Worm (Caenorhabditis elegans): ENCODE results near the gene let-756.

let-756 gene

DNA sequence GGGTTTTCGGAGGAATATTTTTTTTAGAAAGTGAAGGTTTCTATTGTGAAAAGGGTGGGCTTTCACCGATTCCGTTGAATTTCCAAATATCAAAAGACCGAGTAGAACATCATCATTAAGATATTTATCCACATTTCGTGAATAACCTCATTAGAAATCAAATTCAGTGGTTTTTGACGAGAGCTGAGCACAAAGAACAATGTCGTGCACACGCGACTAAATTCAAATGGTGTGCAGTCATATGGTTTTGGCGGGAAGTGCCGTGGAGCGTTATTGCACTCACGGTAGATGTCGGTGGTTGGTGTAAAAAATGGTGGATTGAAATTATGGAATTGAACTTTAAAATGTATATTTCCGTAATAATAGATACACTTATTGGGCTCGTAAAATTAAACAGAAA, 45.8 kb downstream of the let-756 start:
- TF ChIP-seq efl-1 (optimal IDR thresholded peaks at IDR 0.05) (peak; percentile 38 to 75), efl-1 (GFP tag; optimal IDR thresholded peaks at IDR 0.05 in 1 of 2) (peak; percentile 53 to 94), F16B12.6 (tag; optimal IDR thresholded peaks at IDR 0.05) (no peak), lin-35 (GFP tag; optimal IDR thresholded peaks at IDR 0.05) (peak; percentile 29 to 54), lin-14 (GFP tag; optimal IDR thresholded peaks at IDR 0.05) (peak; percentile 16), nhr-84 (tag; optimal IDR thresholded peaks at IDR 0.05) (no peak), blmp-1 (tag; optimal IDR thresholded peaks at IDR 0.05) (peak; percentile 60), zag-1 (tag; optimal IDR thresholded peaks at IDR 0.05) (no peak), ceh-82 (tag; optimal IDR thresholded peaks at IDR 0.05) (no peak), lsy-2 (tag; optimal IDR thresholded peaks at IDR 0.05) (peak in 1 of 2 experiments; percentile 31), dpl-1 (GFP tag; optimal IDR thresholded peaks at IDR 0.05) (peak; percentile 20 to 76 (median 64)), mep-1 (tag; optimal IDR thresholded peaks at IDR 0.05) (no peak), elt-2 (tag; optimal IDR thresholded peaks at IDR 0.05) (no peak), lin-39 (tag; optimal IDR thresholded peaks at IDR 0.05) (no peak), nhr-19 (GFP tag; conservative IDR thresholded peaks at IDR 0.05) (no peak), nhr-71 (tag; optimal IDR thresholded peaks at IDR 0.05) (peak; percentile 19), grh-1 (GFP tag; IDR thresholded peaks at IDR 0.05) (no peak)

DNA sequence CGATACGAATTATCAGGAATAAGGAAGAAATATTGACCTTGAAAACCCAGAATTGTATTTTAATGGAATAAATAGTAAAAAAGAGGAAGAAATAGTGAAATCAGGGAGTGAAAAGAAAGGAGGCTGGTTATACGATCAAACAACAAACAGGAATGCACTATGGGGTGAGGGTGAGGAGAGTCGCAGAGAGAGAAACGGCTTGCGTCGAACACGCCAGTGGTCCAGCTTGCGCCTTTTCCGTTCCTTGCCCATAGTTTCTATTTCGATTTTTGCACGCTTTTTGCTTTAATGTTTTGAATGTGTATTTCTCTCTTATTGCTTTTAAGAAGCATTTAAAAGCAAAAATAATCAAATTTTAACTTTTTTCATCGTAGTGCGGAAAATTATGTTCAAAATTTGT, 46.7 kb downstream of the let-756 start:
- TF ChIP-seq alr-1 (tag; optimal IDR thresholded peaks at IDR 0.05; ENCODE audit: borderline replicate concordance) = no peak
- peak; percentile 65 for TF ChIP-seq xbp-1 (tag; optimal IDR thresholded peaks at IDR 0.05)
- no peak for TF ChIP-seq nhr-28 (tag; optimal IDR thresholded peaks at IDR 0.05)
- TF ChIP-seq egl-13 (tag; optimal IDR thresholded peaks at IDR 0.05) = no peak
- TF ChIP-seq ama-1 (optimal IDR thresholded peaks at IDR 0.05) = no peak
- peak; percentile 84 to 89 for TF ChIP-seq lin-35 (GFP tag; optimal IDR thresholded peaks at IDR 0.05)
- no peak for TF ChIP-seq pax-3 (tag; optimal IDR thresholded peaks at IDR 0.05)
- TF ChIP-seq hlh-4 (tag; optimal IDR thresholded peaks at IDR 0.05) = no peak
- TF ChIP-seq lin-39 (tag; optimal IDR thresholded peaks at IDR 0.05) = no peak
- peak; percentile 92 for TF ChIP-seq lin-14 (GFP tag; optimal IDR thresholded peaks at IDR 0.05)
- TF ChIP-seq nhr-12 (tag; optimal IDR thresholded peaks at IDR 0.05) = no peak
- TF ChIP-seq Y116A8C.19 (tag; optimal IDR thresholded peaks at IDR 0.05; ENCODE audit: borderline replicate concordance) = no peak
- no peak for TF ChIP-seq nhr-84 (tag; optimal IDR thresholded peaks at IDR 0.05)
- peak; percentile 75 for TF ChIP-seq swsn-7 (tag; optimal IDR thresholded peaks at IDR 0.05)
- TF ChIP-seq unc-98 (GFP tag; IDR thresholded peaks at IDR 0.05) = no peak
- TF ChIP-seq C16A3.4 (tag; optimal IDR thresholded peaks at IDR 0.05) = peak; percentile 92
- TF ChIP-seq skn-1 (tag; optimal IDR thresholded peaks at IDR 0.05) = peak; percentile 82
- peak; percentile 66 for TF ChIP-seq ztf-4 (tag; optimal IDR thresholded peaks at IDR 0.05)
- no peak for TF ChIP-seq ces-1 (GFP tag; optimal IDR thresholded peaks at IDR 0.05)
- TF ChIP-seq irx-1 (tag; optimal IDR thresholded peaks at IDR 0.05) = no peak
- TF ChIP-seq nhr-19 (GFP tag; conservative IDR thresholded peaks at IDR 0.05) = peak; percentile 78
- TF ChIP-seq egl-27 (tag; optimal IDR thresholded peaks at IDR 0.05) = no peak
- peak; percentile 18 for TF ChIP-seq fkh-10 (GFP tag; optimal IDR thresholded peaks at IDR 0.05)
- no peak for TF ChIP-seq vab-15 (tag; optimal IDR thresholded peaks at IDR 0.05)
- no peak for TF ChIP-seq sptf-1 (tag; optimal IDR thresholded peaks at IDR 0.05)
- peak; percentile 70 for TF ChIP-seq fos-1 (tag; optimal IDR thresholded peaks at IDR 0.05)
- TF ChIP-seq sup-37 (GFP tag; optimal IDR thresholded peaks at IDR 0.05) = no peak
- peak; percentile 85 for TF ChIP-seq nhr-71 (tag; optimal IDR thresholded peaks at IDR 0.05)
- peak; percentile 43 for TF ChIP-seq aly-2 (tag; optimal IDR thresholded peaks at IDR 0.05)
- TF ChIP-seq nhr-77 (tag; optimal IDR thresholded peaks at IDR 0.05) = peak; percentile 85
- no peak for TF ChIP-seq ceh-90 (tag; optimal IDR thresholded peaks at IDR 0.05)
- peak; percentile 75 for TF ChIP-seq fkh-8 (tag; optimal IDR thresholded peaks at IDR 0.05)
- peak; percentile 86 for TF ChIP-seq snu-23 (GFP tag; optimal IDR thresholded peaks at IDR 0.05)
- peak; percentile 84 to 89 for TF ChIP-seq efl-1 (optimal IDR thresholded peaks at IDR 0.05)
- TF ChIP-seq efl-1 (GFP tag; optimal IDR thresholded peaks at IDR 0.05 in 1 of 2) = peak; percentile 72 to 97
- TF ChIP-seq lsy-2 (tag; optimal IDR thresholded peaks at IDR 0.05) = peak; percentile 86 to 92
- peak; percentile 12 for TF ChIP-seq lir-3 (tag; optimal IDR thresholded peaks at IDR 0.05; ENCODE audit: poor library complexity)
- TF ChIP-seq efl-3 (GFP tag; optimal IDR thresholded peaks at IDR 0.05) = no peak
- no peak for TF ChIP-seq fkh-4 (tag; optimal IDR thresholded peaks at IDR 0.05; ENCODE audit: borderline replicate concordance)
- peak; percentile 77 for TF ChIP-seq nhr-20 (tag; optimal IDR thresholded peaks at IDR 0.05)
- no peak for TF ChIP-seq grh-1 (GFP tag; IDR thresholded peaks at IDR 0.05)
- TF ChIP-seq nhr-11 (tag; optimal IDR thresholded peaks at IDR 0.05) = no peak
- TF ChIP-seq unc-86 (tag; optimal IDR thresholded peaks at IDR 0.05) = peak; percentile 52
- no peak for TF ChIP-seq unc-30 (tag; optimal IDR thresholded peaks at IDR 0.05)

Measured in whole organism, L1 larva.